Fruit fly (Drosophila melanogaster) whole organism, prepupa: ENCODE data around the gene mat.

Experiments used
- CG11762 ChIP-seq: fragments of 200-800 bp; sonication (Bioruptor generic); optimal IDR thresholded peaks from 3 replicates; lab custom pipeline; 2016; ENCODE audit warnings: missing biosample characterization, missing genetic modification characterization; ENCODE audit not compliant: insufficient read depth
- CG11902 ChIP-seq: fragments of 200-800 bp; sonication (Bioruptor generic); optimal IDR thresholded peaks from 3 replicates; lab custom pipeline; 2016; ENCODE audit warnings: missing biosample characterization, missing genetic modification characterization
- CG16779 ChIP-seq: fragments of 200-800 bp; sonication (Bioruptor generic); optimal IDR thresholded peaks from 3 replicates; lab custom pipeline; 2017; ENCODE audit warnings: missing biosample characterization, mild to moderate bottlenecking, missing genetic modification characterization
- CG34406 ChIP-seq: fragments of 200-800 bp; sonication (Bioruptor generic); optimal IDR thresholded peaks from 3 replicates; lab custom pipeline; 2016; ENCODE audit warnings: missing biosample characterization, missing genetic modification characterization
- CG6854 ChIP-seq: fragments of 200-800 bp; sonication (Bioruptor generic); optimal IDR thresholded peaks from 2 replicates; lab custom pipeline; 2017; ENCODE audit warnings: missing biosample characterization, mild to moderate bottlenecking, missing genetic modification characterization
- CG9139 ChIP-seq: fragments of 200-800 bp; sonication (Bioruptor generic); optimal IDR thresholded peaks from 3 replicates; lab custom pipeline; 2017; ENCODE audit warnings: missing biosample characterization, mild to moderate bottlenecking, missing genetic modification characterization
- Eip75B ChIP-seq: fragments of 200-800 bp; sonication (Bioruptor generic); optimal IDR thresholded peaks from 3 replicates; lab custom pipeline; 2016; ENCODE audit warnings: missing biosample characterization, missing genetic modification characterization
- Hr39 ChIP-seq: fragments of 200-800 bp; sonication (Bioruptor generic); optimal IDR thresholded peaks from 2 replicates; lab custom pipeline; 2016; ENCODE audit warnings: missing biosample characterization, missing genetic modification characterization
- OdsH ChIP-seq: fragments of 200-800 bp; sonication (Bioruptor generic); optimal IDR thresholded peaks from 3 replicates; lab custom pipeline; 2016; ENCODE audit warnings: missing biosample characterization, missing genetic modification characterization
- dsx ChIP-seq: fragments of 200-800 bp; optimal IDR thresholded peaks from 3 replicates; lab custom pipeline; 2019; ENCODE audit warnings: missing biosample characterization, mild to moderate bottlenecking, missing genetic modification characterization, moderate library complexity; ENCODE audit not compliant: poor library complexity, severe bottlenecking
- eg ChIP-seq: fragments of 200-800 bp; sonication (Bioruptor generic); IDR thresholded peaks from 3 replicates; pipeline ENCODE4 v1.3.6; 2022; ENCODE audit warnings: missing biosample characterization, missing genetic modification characterization
- net ChIP-seq: fragments of 200-800 bp; sonication (Bioruptor generic); optimal IDR thresholded peaks from 3 replicates; lab custom pipeline; 2016; ENCODE audit warnings: missing biosample characterization, missing genetic modification characterization
- ss ChIP-seq, 2 experiments: fragments of 200-800 bp; sonication (Bioruptor generic); optimal IDR thresholded peaks; 2 replicates in 1 of 2; 3 replicates in 1 of 2; lab custom pipeline; 2017 to 2018; ENCODE audit warnings: mild to moderate bottlenecking in 2 of 2, missing biosample characterization in 2 of 2, missing genetic modification characterization in 2 of 2, moderate library complexity in 1 of 2
- vri ChIP-seq: fragments of 200-800 bp; sonication (Bioruptor generic); optimal IDR thresholded peaks from 3 replicates; lab custom pipeline; 2016; ENCODE audit warnings: missing biosample characterization, mild to moderate bottlenecking, missing genetic modification characterization

DNA sequence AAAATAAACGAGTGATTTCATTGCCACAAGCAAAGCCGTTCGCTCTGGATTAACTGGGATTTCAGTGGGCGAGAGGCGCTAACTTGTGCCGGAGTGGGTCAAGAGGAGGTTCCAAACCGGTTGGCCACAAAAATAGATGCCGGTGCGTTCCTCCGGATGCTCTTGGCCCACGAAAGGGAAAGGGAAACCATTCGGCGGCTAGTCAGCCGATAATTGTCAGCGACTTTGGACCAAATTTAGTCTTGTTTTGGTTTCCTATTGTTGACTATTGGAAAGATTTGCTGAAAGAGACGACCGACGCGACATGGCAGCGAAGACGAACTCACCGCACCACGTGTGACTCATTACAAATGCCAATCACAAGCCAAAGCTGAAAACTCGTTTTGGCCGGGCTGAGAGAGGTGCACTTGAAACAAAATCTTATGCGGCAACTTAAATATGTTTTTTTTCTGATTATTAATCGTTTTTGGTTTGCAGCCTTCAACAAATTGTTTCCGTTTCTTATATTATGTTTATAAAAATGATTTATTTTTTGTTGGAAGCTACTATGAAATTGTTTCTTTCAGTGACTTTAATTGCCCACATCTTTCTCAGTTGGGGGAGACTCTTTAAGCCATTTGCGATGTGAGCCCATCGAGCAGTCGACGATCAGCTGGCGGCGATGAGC lies 7.3 kb upstream of the mat start, which contains the start of gene CG34056:
- TF ChIP-seq CG6854 (peak; percentile 95), net (GFP tag; lab: Kevin White, UChicago) (peak; percentile 96), vri (GFP tag; lab: Kevin White, UChicago) (peak; percentile 94), OdsH (GFP tag; lab: Kevin White, UChicago) (peak; percentile 98), ss (GFP tag; optimal IDR thresholded peaks at IDR 0.05; lab: Kevin White, UChicago) (peak; percentile 97), Hr39 (GFP tag; lab: Kevin White, UChicago) (peak; percentile 93), dsx (GFP tag; lab: Kevin White, UChicago) (peak; percentile 95), eg (GFP tag; lab: Robert Waterston, UW) (peak; percentile 99), Eip75B (peak; percentile 98), CG16779 (tag; lab: Kevin White, UChicago) (peak; percentile 93), CG34406 (peak; percentile 97), CG9139 (GFP tag; lab: Kevin White, UChicago) (peak; percentile 97), CG11902 (GFP tag; lab: Kevin White, UChicago) (peak; percentile 94), CG11762 (peak; percentile 98)
